Fruit fly (Drosophila melanogaster) whole organism, embryonic: Measurements from ENCODE around the gene bmm.

ENCODE experiments used
- ATbp ChIP-seq: fragments of 200-800 bp; sonication (Bioruptor generic); optimal IDR thresholded peaks from 2 replicates; lab custom pipeline; 2017; ENCODE audit warnings: missing biosample characterization, mild to moderate bottlenecking, missing genetic modification characterization, missing genetic modification reagents
- Bgb ChIP-seq: fragments of 200-800 bp; sonication (Bioruptor generic); IDR thresholded peaks from 2 replicates; pipeline ENCODE4 v1.3.6; 2022; ENCODE audit warnings: missing biosample characterization, missing genetic modification characterization; ENCODE audit not compliant: partially characterized antibody
- Bteb2 ChIP-seq: fragments of 200-800 bp; sonication (Bioruptor generic); optimal IDR thresholded peaks from 2 replicates; lab custom pipeline; 2016; ENCODE audit warnings: missing biosample characterization, missing genetic modification characterization
- CG10147 ChIP-seq: fragments of 200-800 bp; sonication (Bioruptor generic); optimal IDR thresholded peaks from 2 replicates; lab custom pipeline; 2019; ENCODE audit warnings: missing biosample characterization, mild to moderate bottlenecking, missing genetic modification characterization, moderate library complexity
- CG10267 ChIP-seq: fragments of 200-800 bp; sonication (Bioruptor generic); optimal IDR thresholded peaks from 2 replicates; lab custom pipeline; 2018; ENCODE audit warnings: missing biosample characterization, mild to moderate bottlenecking, missing genetic modification characterization, moderate library complexity
- CG10979 ChIP-seq: fragments of 200-800 bp; sonication (Bioruptor generic); optimal IDR thresholded peaks from 2 replicates; lab custom pipeline; 2018; ENCODE audit warnings: missing biosample characterization, mild to moderate bottlenecking, missing genetic modification characterization, moderate library complexity
- CG11247 ChIP-seq: fragments of 200-800 bp; sonication (Bioruptor generic); IDR thresholded peaks from 2 replicates; pipeline ENCODE4 v1.3.6; 2022; ENCODE audit warnings: missing biosample characterization, missing genetic modification characterization
- CG11560 ChIP-seq: fragments of 200-800 bp; sonication (Bioruptor generic); IDR thresholded peaks from 3 replicates; pipeline ENCODE4 v1.3.6; 2022; ENCODE audit warnings: missing biosample characterization, missing genetic modification characterization
- CG13624 ChIP-seq: fragments of 200-800 bp; sonication (Bioruptor generic); optimal IDR thresholded peaks from 2 replicates; lab custom pipeline; 2016; ENCODE audit warnings: missing biosample characterization, missing genetic modification characterization
- CG13775 ChIP-seq: fragments of 200-800 bp; sonication (Bioruptor generic); optimal IDR thresholded peaks from 3 replicates; lab custom pipeline; 2017; ENCODE audit warnings: missing biosample characterization, mild to moderate bottlenecking, missing genetic modification characterization
- CG14441 ChIP-seq: fragments of 200-800 bp; sonication (Bioruptor generic); IDR thresholded peaks from 2 replicates; pipeline ENCODE4 v1.3.6; 2022; ENCODE audit warnings: missing biosample characterization, missing genetic modification characterization
- CG17328 ChIP-seq: fragments of 200-800 bp; sonication (Bioruptor generic); IDR thresholded peaks from 2 replicates; pipeline ENCODE4 v1.3.6; 2022; ENCODE audit warnings: missing biosample characterization, missing genetic modification characterization
- CG18262 ChIP-seq: fragments of 200-800 bp; optimal IDR thresholded peaks from 3 replicates; lab custom pipeline; 2019; ENCODE audit warnings: missing biosample characterization, mild to moderate bottlenecking, missing genetic modification characterization, moderate library complexity
- CG18476 ChIP-seq: fragments of 200-800 bp; sonication (Bioruptor generic); optimal IDR thresholded peaks from 2 replicates; lab custom pipeline; 2016; ENCODE audit warnings: missing biosample characterization, mild to moderate bottlenecking, missing genetic modification characterization
- CG31388 ChIP-seq: fragments of 200-800 bp; sonication (Bioruptor generic); optimal IDR thresholded peaks from 2 replicates; lab custom pipeline; 2016; ENCODE audit warnings: missing biosample characterization, missing genetic modification characterization
- CG4707 ChIP-seq: fragments of 200-800 bp; sonication (Bioruptor generic); optimal IDR thresholded peaks from 2 replicates; lab custom pipeline; 2018; ENCODE audit warnings: missing biosample characterization, mild to moderate bottlenecking, missing genetic modification characterization, moderate library complexity
- CG6254 ChIP-seq: fragments of 200-800 bp; sonication (Bioruptor generic); optimal IDR thresholded peaks from 3 replicates; lab custom pipeline; 2017; ENCODE audit warnings: mild to moderate bottlenecking, missing biosample characterization, missing genetic modification reagents, missing genetic modification characterization
- CG7839 ChIP-seq: fragments of 200-800 bp; sonication (Bioruptor generic); optimal IDR thresholded peaks from 3 replicates; lab custom pipeline; 2018; ENCODE audit warnings: missing biosample characterization, mild to moderate bottlenecking, missing genetic modification characterization, moderate library complexity
- CG8765 ChIP-seq: fragments of 200-800 bp; sonication (Bioruptor generic); IDR thresholded peaks from 2 replicates; pipeline ENCODE4 v1.3.6; 2022; ENCODE audit warnings: missing biosample characterization, missing genetic modification characterization
- CG8924 ChIP-seq: fragments of 200-800 bp; optimal IDR thresholded peaks from 3 replicates; lab custom pipeline; 2019; ENCODE audit warnings: missing biosample characterization, mild to moderate bottlenecking, missing genetic modification characterization, moderate library complexity
- CG9727 ChIP-seq: fragments of 200-800 bp; sonication (Bioruptor generic); optimal IDR thresholded peaks from 3 replicates; lab custom pipeline; 2017; ENCODE audit warnings: missing biosample characterization, mild to moderate bottlenecking, missing genetic modification characterization
- Camta ChIP-seq: fragments of 200-800 bp; sonication (Bioruptor generic); optimal IDR thresholded peaks from 2 replicates; lab custom pipeline; 2016; ENCODE audit warnings: missing biosample characterization, missing genetic modification characterization
- D ChIP-seq, 2 experiments: fragments of 200-800 bp in 1 of 2; fragments of >200 bp in 1 of 2; sonication (Bioruptor generic) in 1 of 2; optimal IDR thresholded peaks; 2 replicates in 1 of 2; 3 replicates in 1 of 2; lab custom pipeline; 2017; ENCODE audit warnings: mild to moderate bottlenecking in 1 of 2, missing biosample characterization in 1 of 2, missing genetic modification characterization in 1 of 2, missing genetic modification reagents in 1 of 2
- Elba2 ChIP-seq: fragments of 200-800 bp; sonication (Bioruptor generic); optimal IDR thresholded peaks from 3 replicates; lab custom pipeline; 2016; ENCODE audit warnings: missing biosample characterization, missing genetic modification characterization
- Ets97D ChIP-seq: fragments of 200-800 bp; sonication (Bioruptor generic); optimal IDR thresholded peaks from 3 replicates; lab custom pipeline; 2016; ENCODE audit warnings: missing biosample characterization, missing genetic modification characterization
- Hey ChIP-seq: fragments of 200-800 bp; sonication (Bioruptor generic); optimal IDR thresholded peaks from 3 replicates; lab custom pipeline; 2018; ENCODE audit warnings: missing biosample characterization, mild to moderate bottlenecking, missing genetic modification characterization
- MESR4 ChIP-seq: fragments of 200-800 bp; sonication (Bioruptor generic); optimal IDR thresholded peaks from 2 replicates; lab custom pipeline; 2018; ENCODE audit warnings: missing biosample characterization, mild to moderate bottlenecking, missing genetic modification characterization, moderate library complexity
- Myb ChIP-seq: fragments of 200-800 bp; sonication (Bioruptor generic); optimal IDR thresholded peaks from 2 replicates; lab custom pipeline; 2016; ENCODE audit warnings: missing biosample characterization, missing genetic modification characterization
- Nf-YC ChIP-seq: fragments of 200-800 bp; optimal IDR thresholded peaks from 3 replicates; lab custom pipeline; 2019; ENCODE audit warnings: missing biosample characterization, mild to moderate bottlenecking, missing genetic modification characterization, moderate library complexity
- Ssrp ChIP-seq: fragments of 200-800 bp; sonication (Bioruptor generic); optimal IDR thresholded peaks from 2 replicates; lab custom pipeline; 2018; ENCODE audit warnings: missing biosample characterization, mild to moderate bottlenecking, missing genetic modification characterization, moderate library complexity
- ato ChIP-seq: fragments of 200-800 bp; sonication (Bioruptor generic); IDR thresholded peaks from 2 replicates; pipeline ENCODE4 v1.3.6; 2022; ENCODE audit warnings: missing biosample characterization, missing genetic modification characterization; ENCODE audit not compliant: partially characterized antibody
- bab2 ChIP-seq: fragments of 200-800 bp; sonication (Bioruptor generic); optimal IDR thresholded peaks from 2 replicates; lab custom pipeline; 2016; ENCODE audit warnings: missing biosample characterization, missing genetic modification characterization
- crol ChIP-seq: fragments of 200-800 bp; sonication (Bioruptor generic); IDR thresholded peaks from 2 replicates; pipeline ENCODE4 v1.3.6; 2022; ENCODE audit warnings: missing biosample characterization, missing genetic modification characterization
- disco-r ChIP-seq: fragments of 200-800 bp; sonication (Bioruptor generic); optimal IDR thresholded peaks from 2 replicates; lab custom pipeline; 2016; ENCODE audit warnings: missing biosample characterization, missing genetic modification characterization
- fd102C ChIP-seq: fragments of 200-800 bp; sonication (Bioruptor generic); optimal IDR thresholded peaks from 2 replicates; lab custom pipeline; 2018; ENCODE audit warnings: missing biosample characterization, mild to moderate bottlenecking, missing genetic modification characterization, moderate library complexity
- gcm ChIP-seq: fragments of 200-800 bp; sonication (Bioruptor generic); optimal IDR thresholded peaks from 2 replicates; lab custom pipeline; 2019; ENCODE audit warnings: missing biosample characterization, mild to moderate bottlenecking, missing genetic modification characterization, moderate library complexity
- gro ChIP-seq: fragments of 200-800 bp; sonication (Bioruptor generic); optimal IDR thresholded peaks from 2 replicates; lab custom pipeline; 2016; ENCODE audit warnings: missing biosample characterization, missing genetic modification characterization
- gt ChIP-seq: fragments of 200-800 bp; sonication (Bioruptor generic); IDR thresholded peaks from 2 replicates; pipeline ENCODE4 v1.3.6; 2022; ENCODE audit warnings: missing biosample characterization, missing genetic modification characterization
- lilli ChIP-seq: fragments of 200-800 bp; sonication (Bioruptor generic); optimal IDR thresholded peaks from 3 replicates; lab custom pipeline; 2016; ENCODE audit warnings: missing biosample characterization, missing genetic modification characterization
- odd ChIP-seq: fragments of 200-800 bp; sonication (Bioruptor generic); optimal IDR thresholded peaks from 2 replicates; lab custom pipeline; 2017; ENCODE audit warnings: missing biosample characterization, mild to moderate bottlenecking, missing genetic modification characterization
- otp ChIP-seq: fragments of 200-800 bp; sonication (Bioruptor generic); IDR thresholded peaks from 3 replicates; pipeline ENCODE4, ENCODE4 v1.3.6; 2022; ENCODE audit warnings: missing biosample characterization, missing genetic modification characterization
- pho ChIP-seq: fragments of 200-800 bp; sonication (Bioruptor generic); optimal IDR thresholded peaks from 2 replicates; lab custom pipeline; 2016; ENCODE audit warnings: missing biosample characterization, missing genetic modification characterization
- pita ChIP-seq: fragments of 200-800 bp; sonication (Bioruptor generic); optimal IDR thresholded peaks from 2 replicates; lab custom pipeline; 2017; ENCODE audit warnings: missing biosample characterization, mild to moderate bottlenecking, missing genetic modification characterization
- ranshi ChIP-seq: fragments of 200-800 bp; sonication (Bioruptor generic); IDR thresholded peaks from 2 replicates; pipeline ENCODE4 v1.3.6; 2022; ENCODE audit warnings: missing biosample characterization, missing genetic modification characterization
- repo ChIP-seq: fragments of 200-800 bp; sonication (Bioruptor generic); optimal IDR thresholded peaks from 2 replicates; lab custom pipeline; 2016; ENCODE audit warnings: missing biosample characterization, missing genetic modification characterization
- sens ChIP-seq: fragments of 200-800 bp; sonication (Bioruptor generic); peaks from one replicate; lab custom pipeline; 2016; ENCODE audit warnings: missing biosample characterization, missing genetic modification characterization
- sr ChIP-seq: fragments of 200-800 bp; sonication (Bioruptor generic); IDR thresholded peaks from 3 replicates; pipeline ENCODE4 v1.3.6; 2022; ENCODE audit warnings: missing biosample characterization, missing genetic modification characterization
- tup ChIP-seq: fragments of 200-800 bp; sonication (Bioruptor generic); optimal IDR thresholded peaks from 2 replicates; lab custom pipeline; 2016; ENCODE audit warnings: missing biosample characterization, mild to moderate bottlenecking, missing genetic modification characterization, moderate library complexity
- twi ChIP-seq: fragments of 200-800 bp; optimal IDR thresholded peaks from 2 replicates; lab custom pipeline; 2019; ENCODE audit warnings: missing biosample characterization, mild to moderate bottlenecking, missing genetic modification characterization, moderate library complexity

The bmm gene

DNA sequence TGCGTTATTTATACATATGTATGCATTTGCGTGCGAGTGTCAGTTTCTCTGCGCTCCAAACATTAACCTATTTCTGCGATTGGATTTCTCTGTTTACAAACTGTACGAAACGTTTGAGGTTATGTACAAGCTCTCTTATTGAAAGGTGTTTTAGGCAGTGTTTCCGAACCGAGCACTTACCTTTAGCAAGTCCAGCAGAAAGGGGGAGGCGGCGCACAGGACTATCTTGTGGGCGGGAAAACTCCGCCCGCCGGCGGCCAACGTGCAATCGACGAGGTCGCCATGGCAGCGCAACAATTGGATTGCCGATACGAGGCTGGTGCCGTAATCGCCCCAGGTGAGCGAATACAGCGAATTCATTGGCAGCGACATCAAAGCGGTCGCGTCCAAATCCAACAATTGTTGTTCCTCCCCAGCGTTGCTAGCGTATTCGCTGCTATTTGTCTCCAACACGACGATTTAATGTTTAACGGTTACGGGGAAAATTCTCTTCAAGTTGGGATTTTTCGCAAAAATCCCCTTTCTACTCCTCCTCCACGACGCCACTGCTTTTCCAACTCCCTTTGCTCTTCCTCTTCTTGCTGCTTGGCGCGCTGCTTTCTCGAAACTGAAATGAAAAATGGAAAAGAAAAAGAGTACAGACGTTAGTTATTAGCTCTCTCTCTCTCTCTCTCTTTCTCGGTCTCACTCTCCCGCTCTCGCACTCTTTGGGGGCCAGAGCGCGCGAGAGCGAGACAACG is 29.3 kb downstream of the bmm start (continued):
- TF ChIP-seq MESR4 (peak; percentile 19), Camta (GFP tag; lab: Kevin White, UChicago) (peak; percentile 90), CG13775 (GFP tag; lab: Kevin White, UChicago) (peak; percentile 87), Ets97D (GFP tag; lab: Kevin White, UChicago) (peak; percentile 56), twi (tag; lab: Kevin White, UChicago) (peak; percentile 49), Bgb (no peak; the same call in 1 of the 2 replicates), CG17328 (peak; percentile 92), CG10147 (GFP tag; lab: Kevin White, UChicago) (peak; percentile 72), CG7839 (peak; percentile 90), Ssrp (tag; lab: Kevin White, UChicago) (peak; percentile 85), ATbp (GFP tag; lab: Kevin White, UChicago) (peak; percentile 86), pita (GFP tag; lab: Kevin White, UChicago) (no peak), CG10979 (tag; lab: Kevin White, UChicago) (peak; percentile 76), CG11247 (peak; percentile 92), CG8924 (peak; percentile 77), pho (GFP tag; lab: Kevin White, UChicago) (peak; percentile 95), gt (GFP tag; lab: Robert Waterston, UW) (peak; percentile 80), crol (GFP tag; lab: Robert Waterston, UW) (peak; percentile 70), lilli (peak; percentile 95), otp (GFP tag; lab: Robert Waterston, UW) (peak; percentile 86), CG18262 (tag; lab: Kevin White, UChicago) (peak; percentile 78), gcm (peak; percentile 51), Myb (peak; percentile 85), Hey (peak; percentile 71), CG4707 (GFP tag; lab: Kevin White, UChicago) (peak; percentile 53), odd (GFP tag; lab: Kevin White, UChicago) (peak; percentile 72), CG18476 (peak; percentile 85), CG8765 (GFP tag; lab: Robert Waterston, UW) (peak; percentile 84), Bteb2 (GFP tag; lab: Kevin White, UChicago) (peak; percentile 84), CG13624 (peak; percentile 93), Nf-YC (tag; lab: Kevin White, UChicago) (peak; percentile 57), CG14441 (peak; percentile 90), sens (GFP tag; lab: Kevin White, UChicago) (peak; percentile 98), D (optimal IDR thresholded peaks at IDR 0.05; lab: Kevin White, UChicago) (no peak), D (GFP tag; optimal IDR thresholded peaks at IDR 0.05; lab: Kevin White, UChicago) (peak; percentile 81), CG9727 (peak; percentile 87), sr (GFP tag; lab: Robert Waterston, UW) (peak; percentile 57), ranshi (GFP tag; lab: Robert Waterston, UW) (peak; percentile 88), CG31388 (peak; percentile 16), CG10267 (tag; lab: Kevin White, UChicago) (peak; percentile 43), CG6254 (GFP tag; lab: Kevin White, UChicago) (peak; percentile 70), CG11560 (peak; percentile 85), tup (GFP tag; lab: Kevin White, UChicago) (peak; percentile 85), fd102C (GFP tag; lab: Kevin White, UChicago) (no peak), ato (no peak), gro (GFP tag; lab: Kevin White, UChicago) (peak; percentile 91), bab2 (GFP tag; lab: Kevin White, UChicago) (peak; percentile 92), repo (GFP tag; lab: Kevin White, UChicago) (peak; percentile 88), Elba2 (GFP tag; lab: Kevin White, UChicago) (peak; percentile 12), disco-r (GFP tag; lab: Kevin White, UChicago) (peak; percentile 76)
